Fruit fly (Drosophila melanogaster): ENCODE results near the gene Galk.

Gene Galk

dm6 chr3L:9028057-9028456 is 42.2 kb upstream of the Galk start (continued):
- TF ChIP-seq CG2129 (GFP tag; IDR thresholded peaks at IDR 0.05; ENCODE audit: partially characterized antibody) (no peak), ro (GFP tag; IDR thresholded peaks at IDR 0.05) (no peak), CG31224 (GFP tag; IDR thresholded peaks at IDR 0.05) (no peak), Sry-δ (GFP tag; optimal IDR thresholded peaks at IDR 0.05) (no peak), sug (tag; optimal IDR thresholded peaks at IDR 0.05) (no peak), Nf-YB (GFP tag; optimal IDR thresholded peaks at IDR 0.05) (no peak), gsb-n (tag; optimal IDR thresholded peaks at IDR 0.05) (peak; percentile 38), slbo (GFP tag; IDR thresholded peaks at IDR 0.05) (no peak), dati (GFP tag; IDR thresholded peaks at IDR 0.05) (no peak), Gsc (GFP tag; IDR thresholded peaks at IDR 0.05) (no peak), trem (tag; optimal IDR thresholded peaks at IDR 0.05) (peak; percentile 32), CG8290 (GFP tag; optimal IDR thresholded peaks at IDR 0.05) (no peak), CG8290 (tag; optimal IDR thresholded peaks at IDR 0.05) (no peak), ewg (GFP tag; optimal IDR thresholded peaks at IDR 0.05) (peak; percentile 10), p53 (GFP tag; optimal IDR thresholded peaks at IDR 0.05) (no peak), mld (GFP tag; IDR thresholded peaks at IDR 0.05; ENCODE audit: partially characterized antibody) (no peak), Dad (GFP tag; optimal IDR thresholded peaks at IDR 0.05) (no peak), CG17328 (GFP tag; IDR thresholded peaks at IDR 0.05) (peak; percentile 57; the same call in 1 of the 2 replicates), CG10321 (GFP tag; IDR thresholded peaks at IDR 0.05) (no peak), dmrt99B (tag; optimal IDR thresholded peaks at IDR 0.05) (peak; percentile 36), CG9609 (GFP tag; optimal IDR thresholded peaks at IDR 0.05) (peak; percentile 38), dm (GFP tag; optimal IDR thresholded peaks at IDR 0.05) (peak; percentile 23), CG42726 (GFP tag; IDR thresholded peaks at IDR 0.05; ENCODE audit: partially characterized antibody) (no peak), CG11085 (GFP tag; IDR thresholded peaks at IDR 0.05) (no peak), grn (GFP tag; optimal IDR thresholded peaks at IDR 0.05) (no peak), Meics (GFP tag; optimal IDR thresholded peaks at IDR 0.05) (no peak), bbx (GFP tag; IDR thresholded peaks at IDR 0.05; ENCODE audit: partially characterized antibody) (no peak), ken (GFP tag; IDR thresholded peaks at IDR 0.05) (no peak), aop (GFP tag; IDR thresholded peaks at IDR 0.05) (no peak), salm (tag; optimal IDR thresholded peaks at IDR 0.05) (no peak), Bgb (GFP tag; IDR thresholded peaks at IDR 0.05; ENCODE audit: partially characterized antibody) (no peak), Ets97D (GFP tag; optimal IDR thresholded peaks at IDR 0.05) (no peak), CG1233 (GFP tag; optimal IDR thresholded peaks at IDR 0.05) (no peak), toy (GFP tag; IDR thresholded peaks at IDR 0.05) (no peak), gsb (GFP tag; IDR thresholded peaks at IDR 0.05) (no peak), Awh (GFP tag; IDR thresholded peaks at IDR 0.05) (no peak), dysf (GFP tag; IDR thresholded peaks at IDR 0.05) (0 out of 3 replicates have a peak, but pooled peaks have one; percentile 10), psq (GFP tag; optimal IDR thresholded peaks at IDR 0.05) (no peak), MESR4 (GFP tag; optimal IDR thresholded peaks at IDR 0.05) (no peak), CG12104 (GFP tag; optimal IDR thresholded peaks at IDR 0.05) (no peak), ash1 (GFP tag; optimal IDR thresholded peaks at IDR 0.05) (no peak), hbn (GFP tag; IDR thresholded peaks at IDR 0.05; ENCODE audit: partially characterized antibody) (no peak), Oaz (GFP tag; IDR thresholded peaks at IDR 0.05) (no peak), CTCF (GFP tag; optimal IDR thresholded peaks at IDR 0.05) (no peak), pfk (GFP tag; optimal IDR thresholded peaks at IDR 0.05) (no peak), CG12942 (GFP tag; optimal IDR thresholded peaks at IDR 0.05) (no peak), HLH54F (GFP tag; optimal IDR thresholded peaks at IDR 0.05) (no peak), Nf-YC (tag; optimal IDR thresholded peaks at IDR 0.05) (no peak), CG17829 (tag; optimal IDR thresholded peaks at IDR 0.05) (peak; percentile 55), tio (GFP tag; optimal IDR thresholded peaks at IDR 0.05) (no peak), MBD-R2 (GFP tag; IDR thresholded peaks at IDR 0.05) (no peak), CG1602 (GFP tag; optimal IDR thresholded peaks at IDR 0.05) (peak; percentile 47), HHEX (GFP tag; optimal IDR thresholded peaks at IDR 0.05) (no peak), ap (GFP tag; IDR thresholded peaks at IDR 0.05) (no peak)
